Worm (Caenorhabditis elegans) whole organism, L1 larva: ENCODE results near the gene gcy-5.

Source experiments
- C04F5.9 ChIP-seq: sonication (generic microtip); optimal IDR thresholded peaks from 2 replicates; lab custom pipeline; 2016; ENCODE audit warnings: missing genetic modification characterization, missing compliant biosample characterization
- C16A3.4 ChIP-seq: fragments of 150-350 bp; optimal IDR thresholded peaks from 2 replicates; lab custom pipeline; 2014; ENCODE audit warnings: missing biosample characterization, missing genetic modification characterization
- C34B4.2 ChIP-seq: sonication (generic microtip); optimal IDR thresholded peaks from 2 replicates; lab custom pipeline; 2017; ENCODE audit warnings: mild to moderate bottlenecking, missing genetic modification characterization, missing compliant biosample characterization
- F16B12.6 ChIP-seq: fragments of 150-350 bp; optimal IDR thresholded peaks from 2 replicates; lab custom pipeline; 2014; ENCODE audit warnings: missing biosample characterization, missing genetic modification characterization
- ama-1 ChIP-seq: fragments of 150-350 bp; optimal IDR thresholded peaks from 2 replicates; lab custom pipeline; 2014
- blmp-1 ChIP-seq: fragments of 150-350 bp; optimal IDR thresholded peaks from 2 replicates; lab custom pipeline; 2014; ENCODE audit warnings: missing biosample characterization, missing genetic modification characterization
- ceh-63 ChIP-seq: fragments of 200-800 bp; sonication (Bioruptor generic); optimal IDR thresholded peaks from 2 replicates; lab custom pipeline; 2018; ENCODE audit warnings: mild to moderate bottlenecking, missing genetic modification characterization, missing compliant biosample characterization
- efl-1 ChIP-seq, 4 experiments: fragments of 150-350 bp; optimal IDR thresholded peaks in 3 of 4; peaks in 1 of 4; 1 replicate in 1 of 4; 2 replicates in 3 of 4; lab custom pipeline; 2014; ENCODE audit warnings: missing biosample characterization in 2 of 4, missing genetic modification characterization in 2 of 4, missing genetic modification reagents in 2 of 4
- egl-13 ChIP-seq: sonication (generic microtip); optimal IDR thresholded peaks from 2 replicates; lab custom pipeline; 2016; ENCODE audit warnings: missing genotype, missing genetic modification reagents, missing genetic modification characterization, missing compliant biosample characterization
- elt-2 ChIP-seq: sonication (generic microtip); optimal IDR thresholded peaks from 2 replicates; lab custom pipeline; 2016; ENCODE audit warnings: missing genetic modification characterization, mild to moderate bottlenecking, inconsistent platforms, missing compliant biosample characterization, missing genetic modification reagents
- elt-3 ChIP-seq, 6 experiments: fragments of 150-350 bp in 1 of 6; sonication (generic microtip); optimal IDR thresholded peaks; 2 replicates each; lab custom pipeline; 2017 to 2018; ENCODE audit warnings: missing biosample characterization in 6 of 6, missing genetic modification characterization in 6 of 6, inconsistent platforms in 1 of 6
- fkh-8 ChIP-seq: sonication (generic microtip); optimal IDR thresholded peaks from 2 replicates; lab custom pipeline; 2016; ENCODE audit warnings: mild to moderate bottlenecking, missing genetic modification characterization, missing compliant biosample characterization
- fos-1 ChIP-seq: fragments of 150-350 bp; optimal IDR thresholded peaks from 2 replicates; lab custom pipeline; 2014; ENCODE audit warnings: missing biosample characterization, missing genetic modification characterization
- grh-1 ChIP-seq: fragments of 200-800 bp; sonication (Bioruptor generic); IDR thresholded peaks from 2 replicates; pipeline ENCODE4 v1.3.6; 2022; ENCODE audit warnings: missing genetic modification reagents, missing genetic modification characterization, missing compliant biosample characterization
- hlh-17 ChIP-seq: fragments of 200-800 bp; sonication (Bioruptor generic); optimal IDR thresholded peaks from 2 replicates; lab custom pipeline; 2018; ENCODE audit warnings: missing genetic modification characterization, mild to moderate bottlenecking, missing compliant biosample characterization, moderate library complexity, borderline replicate concordance
- hlh-4 ChIP-seq: sonication (generic microtip); optimal IDR thresholded peaks from 2 replicates; lab custom pipeline; 2016; ENCODE audit warnings: mild to moderate bottlenecking, missing genetic modification characterization, missing compliant biosample characterization
- hpl-2 ChIP-seq: fragments of 150-350 bp; optimal IDR thresholded peaks from 2 replicates; lab custom pipeline; 2014; ENCODE audit warnings: missing biosample characterization, missing genetic modification reagents, missing genetic modification characterization
- irx-1 ChIP-seq: sonication (generic microtip); optimal IDR thresholded peaks from 2 replicates; lab custom pipeline; 2016; ENCODE audit warnings: missing genetic modification characterization, missing compliant biosample characterization
- isw-1 ChIP-seq: fragments of 200-800 bp; sonication (Bioruptor generic); IDR thresholded peaks from 2 replicates; pipeline ENCODE4 v1.3.6; 2022; ENCODE audit warnings: missing genetic modification characterization, missing compliant biosample characterization
- lin-13 ChIP-seq: fragments of 150-350 bp; optimal IDR thresholded peaks from 2 replicates; lab custom pipeline; 2014; ENCODE audit warnings: missing biosample characterization, missing genetic modification reagents, missing genetic modification characterization
- lin-14 ChIP-seq: fragments of 200-800 bp; sonication (Bioruptor generic); optimal IDR thresholded peaks from 2 replicates; lab custom pipeline; 2018; ENCODE audit warnings: mild to moderate bottlenecking, missing genetic modification characterization, moderate library complexity, missing compliant biosample characterization
- lin-15B ChIP-seq: fragments of 150-350 bp; sonication (generic microtip); optimal IDR thresholded peaks from 3 replicates; lab custom pipeline; 2014; ENCODE audit warnings: missing biosample characterization, missing genetic modification characterization
- mab-9 ChIP-seq: fragments of 200-800 bp; sonication (Bioruptor generic); IDR thresholded peaks from 2 replicates; pipeline ENCODE4 v1.3.6; 2022; ENCODE audit warnings: missing genetic modification reagents, missing genetic modification characterization, missing compliant biosample characterization
- mef-2 ChIP-seq: fragments of 150-350 bp; optimal IDR thresholded peaks from 2 replicates; lab custom pipeline; 2014; ENCODE audit warnings: missing biosample characterization, missing genetic modification characterization
- nhr-12 ChIP-seq: sonication (generic microtip); optimal IDR thresholded peaks from 2 replicates; lab custom pipeline; 2017; ENCODE audit warnings: missing biosample characterization, missing genetic modification characterization
- nhr-237 ChIP-seq: fragments of 150-350 bp; optimal IDR thresholded peaks from 2 replicates; lab custom pipeline; 2014; ENCODE audit warnings: missing biosample characterization, missing genetic modification characterization
- nhr-28 ChIP-seq: fragments of 150-350 bp; optimal IDR thresholded peaks from 2 replicates; lab custom pipeline; 2014; ENCODE audit warnings: missing biosample characterization, missing genetic modification characterization
- nhr-71 ChIP-seq: sonication (generic microtip); optimal IDR thresholded peaks from 2 replicates; lab custom pipeline; 2016; ENCODE audit warnings: mild to moderate bottlenecking, missing genetic modification characterization, moderate library complexity, missing compliant biosample characterization
- nhr-76 ChIP-seq: sonication (generic microtip); optimal IDR thresholded peaks from 2 replicates; lab custom pipeline; 2017; ENCODE audit warnings: missing biosample characterization, missing genetic modification characterization
- nhr-77 ChIP-seq: fragments of 150-350 bp; optimal IDR thresholded peaks from 2 replicates; lab custom pipeline; 2014; ENCODE audit warnings: missing biosample characterization, missing genetic modification characterization
- nhr-84 ChIP-seq: sonication (generic microtip); optimal IDR thresholded peaks from 2 replicates; lab custom pipeline; 2017; ENCODE audit warnings: missing biosample characterization, missing genetic modification characterization
- nhr-85 ChIP-seq: sonication (generic microtip); peaks from one replicate; lab custom pipeline; 2016; ENCODE audit warnings: missing genetic modification characterization, inconsistent platforms, missing compliant biosample characterization
- pqm-1 ChIP-seq: sonication (generic microtip); optimal IDR thresholded peaks from 3 replicates; lab custom pipeline; 2017; ENCODE audit warnings: missing biosample characterization, missing genetic modification characterization
- snu-23 ChIP-seq: sonication (generic microtip); optimal IDR thresholded peaks from 2 replicates; lab custom pipeline; 2016; ENCODE audit warnings: missing genetic modification characterization, missing compliant biosample characterization
- sup-37 ChIP-seq: fragments of 200-800 bp; sonication (Bioruptor generic); optimal IDR thresholded peaks from 2 replicates; lab custom pipeline; 2018; ENCODE audit warnings: mild to moderate bottlenecking, missing genetic modification characterization, missing compliant biosample characterization
- swsn-7 ChIP-seq: sonication (generic microtip); optimal IDR thresholded peaks from 2 replicates; lab custom pipeline; 2016; ENCODE audit warnings: missing genetic modification characterization, missing compliant biosample characterization
- tbx-2 ChIP-seq: sonication (generic microtip); optimal IDR thresholded peaks from 2 replicates; lab custom pipeline; 2016; ENCODE audit warnings: missing genetic modification characterization, missing compliant biosample characterization
- tlp-1 ChIP-seq: fragments of 150-350 bp; optimal IDR thresholded peaks from 2 replicates; lab custom pipeline; 2014; ENCODE audit warnings: missing biosample characterization, missing genetic modification characterization
- unc-130 ChIP-seq: fragments of 150-350 bp; optimal IDR thresholded peaks from 2 replicates; lab custom pipeline; 2017; ENCODE audit warnings: missing biosample characterization, missing genetic modification characterization, inconsistent platforms
- unc-30 ChIP-seq: sonication (generic microtip); optimal IDR thresholded peaks from 2 replicates; lab custom pipeline; 2017; ENCODE audit warnings: missing biosample characterization, missing genetic modification characterization
- unc-98 ChIP-seq: fragments of 200-800 bp; sonication (Bioruptor generic); IDR thresholded peaks from 2 replicates; pipeline ENCODE4 v1.3.6; 2022; ENCODE audit warnings: missing genetic modification characterization, missing compliant biosample characterization
- xbp-1 ChIP-seq: sonication (generic microtip); optimal IDR thresholded peaks from 2 replicates; lab custom pipeline; 2016; ENCODE audit warnings: missing genetic modification characterization, missing compliant biosample characterization
- zag-1 ChIP-seq: fragments of 150-350 bp; optimal IDR thresholded peaks from 2 replicates; lab custom pipeline; 2014; ENCODE audit warnings: missing biosample characterization, missing genetic modification characterization
- zip-4 ChIP-seq: fragments of 200-800 bp; sonication (Bioruptor generic); optimal IDR thresholded peaks from 2 replicates; lab custom pipeline; 2018; ENCODE audit warnings: mild to moderate bottlenecking, missing genetic modification characterization, moderate library complexity, missing compliant biosample characterization
- ztf-4 ChIP-seq: fragments of 150-350 bp; optimal IDR thresholded peaks from 2 replicates; lab custom pipeline; 2014; ENCODE audit warnings: missing biosample characterization, missing genetic modification characterization

Gene gcy-5

DNA sequence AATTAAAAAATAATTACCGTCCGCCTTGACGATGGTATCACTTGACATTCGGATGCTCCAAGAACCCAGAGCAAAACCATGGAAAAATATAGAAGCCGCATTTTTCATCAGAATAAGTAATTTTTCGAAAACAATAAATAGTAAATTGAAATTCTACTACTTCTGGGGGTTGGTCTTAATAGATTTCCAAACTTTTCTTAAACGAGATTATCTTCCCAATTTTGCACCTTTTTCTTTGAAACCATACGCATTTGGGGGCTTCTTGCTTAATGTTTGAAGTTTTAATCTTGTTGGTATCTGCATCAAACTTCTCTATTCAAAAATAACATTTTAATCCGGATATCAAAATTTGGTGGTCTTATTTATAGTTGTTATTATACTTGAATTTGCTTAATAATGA, at the start of gene gcy-5:
Gene gcy-5 (minus strand): TSS at position 101 of the 400 bp plus-strand sequence.
- no peak for TF ChIP-seq ceh-63 (GFP tag; lab: Kevin White, UChicago)
- no peak for TF ChIP-seq sup-37 (GFP tag; lab: Kevin White, UChicago)
- TF ChIP-seq snu-23 (GFP tag; lab: Kevin White, UChicago), result no peak
- no peak for TF ChIP-seq nhr-12 (tag; lab: Kevin White, UChicago)
- no peak for TF ChIP-seq isw-1
- no peak for TF ChIP-seq fkh-8
- TF ChIP-seq unc-30 (tag; lab: Kevin White, UChicago), result no peak
- TF ChIP-seq swsn-7 (tag; lab: Kevin White, UChicago), result no peak

DNA sequence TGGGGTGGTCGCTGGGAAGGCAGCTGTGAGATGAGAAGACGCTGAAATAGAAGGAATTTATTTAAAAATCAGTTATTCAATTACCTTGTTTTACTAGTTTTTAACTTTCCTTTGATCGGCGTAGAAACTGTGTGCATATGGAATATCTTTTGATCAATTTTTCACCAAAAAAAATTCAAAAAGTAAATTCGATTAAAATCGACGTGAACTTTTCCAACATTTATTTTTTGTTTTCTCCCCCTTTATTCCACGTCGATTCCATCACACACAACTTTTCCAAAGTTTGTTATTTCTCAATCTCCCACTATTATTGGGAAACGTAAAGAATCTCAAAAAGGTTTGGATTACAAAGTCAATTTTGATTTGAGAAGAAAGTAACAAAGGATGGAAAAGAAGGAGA, 44.5 kb upstream of the gcy-5 start, which contains the start of gene C07E3.4:
Gene C07E3.4 (plus strand): TSS at position 301 of the 400 bp plus-strand sequence.
- TF ChIP-seq mef-2 (no peak), F16B12.6 (tag; lab: Kevin White, UChicago) (no peak), nhr-237 (tag; lab: Kevin White, UChicago) (no peak)

DNA sequence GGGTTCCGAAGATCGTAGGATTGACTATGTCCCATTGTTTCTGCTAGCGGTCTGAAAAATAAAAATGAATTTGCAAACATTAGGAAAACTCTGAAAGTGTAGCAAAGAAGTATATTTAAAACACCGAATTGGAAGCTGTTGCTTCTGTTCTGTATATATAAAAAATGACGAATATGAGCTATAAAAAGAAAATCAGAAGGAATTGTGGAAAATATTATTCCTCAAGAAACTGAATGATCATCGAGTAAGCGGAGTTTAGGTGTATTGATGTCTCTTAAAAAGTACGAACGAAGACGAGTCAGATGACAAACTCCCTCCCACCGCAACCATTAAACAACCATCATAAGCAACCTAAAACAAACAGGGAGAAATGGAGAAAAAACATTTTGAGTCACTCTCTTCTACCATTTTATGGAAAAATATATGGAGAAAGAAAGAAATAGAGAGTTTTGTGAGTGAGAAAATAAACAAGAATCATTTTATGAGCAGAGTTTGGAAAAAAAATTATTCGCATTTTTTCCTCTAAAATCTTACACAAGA, 41.5 kb upstream of the gcy-5 start, which contains the start of gene C07E3.3:
Gene C07E3.3 (minus strand): TSS at position 51 of the 540 bp plus-strand sequence.
- TF ChIP-seq blmp-1 (tag; lab: Kevin White, UChicago) (no peak), xbp-1 (tag; lab: Kevin White, UChicago) (no peak), efl-1 (optimal IDR thresholded peaks at IDR 0.05; lab: Kevin White, UChicago) (no peak), efl-1 (GFP tag; optimal IDR thresholded peaks at IDR 0.05 in 1 of 2; lab: Kevin White, UChicago) (peak in 1 of 2 experiments; percentile 92)

DNA sequence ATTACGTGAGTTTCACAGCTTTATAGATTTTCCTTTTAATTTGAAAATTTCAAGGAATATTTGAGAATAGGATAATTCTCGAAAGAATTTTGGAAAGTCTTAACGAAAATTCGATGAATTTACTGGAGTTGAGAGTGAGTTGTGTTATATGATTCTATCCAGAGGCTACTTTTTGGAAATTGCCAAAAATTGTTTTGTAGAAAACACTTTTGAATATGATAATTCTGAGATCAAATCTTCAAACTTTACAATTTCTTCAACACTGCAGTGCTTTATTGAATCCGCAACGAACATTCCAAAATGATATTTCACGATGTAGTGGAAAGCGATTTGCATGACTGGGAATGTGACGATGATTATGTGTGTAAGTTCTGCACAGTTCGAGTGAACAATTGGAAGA, 35.9 kb upstream of the gcy-5 start, which contains the start of gene C07E3.8:
Gene C07E3.8 (plus strand): TSS at position 301 of the 400 bp plus-strand sequence.
- no peak for TF ChIP-seq elt-3 (tag; optimal IDR thresholded peaks at IDR 0.05; lab: Kevin White, UChicago)
- TF ChIP-seq ztf-4 (tag; lab: Kevin White, UChicago), result no peak
- TF ChIP-seq C16A3.4, result no peak
- no peak for TF ChIP-seq nhr-237 (tag; lab: Kevin White, UChicago)
- TF ChIP-seq hlh-4 (tag; lab: Kevin White, UChicago), result no peak
- TF ChIP-seq hlh-17 (GFP tag; lab: Kevin White, UChicago), result no peak
- TF ChIP-seq egl-13 (tag; lab: Kevin White, UChicago), result no peak
- no peak for TF ChIP-seq grh-1
- TF ChIP-seq nhr-28 (tag; lab: Kevin White, UChicago), result no peak
- TF ChIP-seq zip-4 (GFP tag; lab: Kevin White, UChicago), result no peak
- TF ChIP-seq tbx-2 (tag; lab: Kevin White, UChicago), result no peak
- TF ChIP-seq tlp-1 (tag; lab: Kevin White, UChicago), result no peak
- TF ChIP-seq zag-1 (tag; lab: Kevin White, UChicago), result no peak
- TF ChIP-seq nhr-84, result no peak
- no peak for TF ChIP-seq mef-2
- TF ChIP-seq lin-13 (GFP tag; lab: Kevin White, UChicago), result no peak
- no peak for TF ChIP-seq hpl-2 (GFP tag; lab: Kevin White, UChicago)

DNA sequence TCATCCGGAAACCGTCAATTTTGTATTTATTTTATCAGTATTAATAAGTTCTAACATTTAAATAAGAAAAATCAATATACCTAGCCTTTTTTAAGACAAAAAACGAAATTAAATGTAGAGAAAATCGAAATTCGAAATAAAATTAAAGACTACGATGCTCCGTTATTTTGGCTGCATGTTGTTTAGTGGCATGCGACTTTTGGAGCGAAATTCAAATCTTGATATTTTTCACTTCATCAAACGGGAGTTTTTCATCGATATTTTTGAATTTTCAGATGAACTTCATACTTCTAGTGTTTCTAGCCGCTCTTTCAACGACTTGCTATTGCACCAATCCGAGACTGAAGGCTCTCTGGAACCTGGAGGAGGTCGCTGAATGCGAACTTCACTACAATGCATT, 34.5 kb upstream of the gcy-5 start, which contains the start of gene C07E3.9:
Gene C07E3.9 (plus strand): TSS at position 270 of the 400 bp plus-strand sequence.
- TF ChIP-seq nhr-85 (no peak), zag-1 (tag; lab: Kevin White, UChicago) (no peak), tbx-2 (tag; lab: Kevin White, UChicago) (no peak), irx-1 (no peak), lin-15B (tag; lab: Kevin White, UChicago) (peak; percentile 41), unc-98 (GFP tag; lab: Robert Waterston, UW) (no peak), grh-1 (no peak), C04F5.9 (no peak), ama-1 (lab: Kevin White, UChicago) (no peak), egl-13 (tag; lab: Kevin White, UChicago) (no peak), hpl-2 (GFP tag; lab: Kevin White, UChicago) (no peak), lin-14 (GFP tag; lab: Kevin White, UChicago) (no peak), mab-9 (GFP tag; lab: Robert Waterston, UW) (peak; percentile 39; the same call in 1 of the 2 replicates), nhr-71 (tag; lab: Kevin White, UChicago) (peak; percentile 11), fos-1 (peak; percentile 28), mef-2 (no peak), C34B4.2 (tag; lab: Kevin White, UChicago) (no peak), elt-2 (tag; lab: Kevin White, UChicago) (no peak), unc-130 (tag; lab: Kevin White, UChicago) (peak; percentile 27), elt-3 (tag; optimal IDR thresholded peaks at IDR 0.05; lab: Kevin White, UChicago) (peak in 1 of 6 experiments; percentile 21), zip-4 (GFP tag; lab: Kevin White, UChicago) (no peak), unc-30 (tag; lab: Kevin White, UChicago) (no peak), pqm-1 (tag; lab: Kevin White, UChicago) (no peak), nhr-76 (tag; lab: Kevin White, UChicago) (no peak), nhr-77 (no peak)
